Worm (Caenorhabditis elegans) whole organism, late embryonic: ENCODE measurements around the gene idpc-1.

ENCODE experiments used
- ceh-30 ChIP-seq: fragments of 150-350 bp; optimal IDR thresholded peaks from 2 replicates; lab custom pipeline; 2014; ENCODE audit warnings: missing biosample characterization, missing genetic modification characterization
- ceh-9 ChIP-seq: sonication (generic microtip); optimal IDR thresholded peaks from 2 replicates; lab custom pipeline; 2016; ENCODE audit warnings: mild to moderate bottlenecking, missing genetic modification characterization, inconsistent platforms, missing compliant biosample characterization
- elt-2 ChIP-seq: sonication (generic microtip); optimal IDR thresholded peaks from 2 replicates; lab custom pipeline; 2016; ENCODE audit warnings: missing genetic modification reagents, missing genetic modification characterization, missing compliant biosample characterization
- eyg-1 ChIP-seq: sonication (generic microtip); optimal IDR thresholded peaks from 2 replicates; lab custom pipeline; 2016; ENCODE audit warnings: missing genotype, missing genetic modification characterization, missing compliant biosample characterization
- hlh-13 ChIP-seq: fragments of 200-800 bp; sonication (Bioruptor generic); optimal IDR thresholded peaks from 2 replicates; lab custom pipeline; 2018; ENCODE audit warnings: mild to moderate bottlenecking, missing genetic modification characterization, missing compliant biosample characterization
- hlh-30 ChIP-seq: sonication (generic microtip); optimal IDR thresholded peaks from 2 replicates; lab custom pipeline; 2017; ENCODE audit warnings: antibody characterized with exemption, missing genetic modification characterization, missing compliant biosample characterization; ENCODE audit not compliant: insufficient read depth
- nfya-1 ChIP-seq: sonication (generic microtip); optimal IDR thresholded peaks from 2 replicates; lab custom pipeline; 2017; ENCODE audit warnings: missing genetic modification characterization, mild to moderate bottlenecking, missing compliant biosample characterization, antibody characterized with exemption, moderate library complexity
- pag-3 ChIP-seq: sonication (generic microtip); optimal IDR thresholded peaks from 2 replicates; lab custom pipeline; 2016; ENCODE audit warnings: missing compliant biosample characterization, missing genetic modification characterization, borderline replicate concordance
- pha-4 ChIP-seq: fragments of 150-350 bp; optimal IDR thresholded peaks from 2 replicates; lab custom pipeline; 2018; ENCODE audit warnings: missing biosample characterization, missing genetic modification reagents, missing genetic modification characterization
- pqm-1 ChIP-seq: sonication (generic microtip); optimal IDR thresholded peaks from 2 replicates; lab custom pipeline; 2016; ENCODE audit warnings: missing genetic modification characterization, missing compliant biosample characterization
- sdc-2 ChIP-seq: sonication (generic microtip); optimal IDR thresholded peaks from 2 replicates; lab custom pipeline; 2016; ENCODE audit warnings: missing genotype, missing genetic modification characterization, missing compliant biosample characterization
- tbx-7 ChIP-seq: sonication (generic microtip); optimal IDR thresholded peaks from 2 replicates; lab custom pipeline; 2016; ENCODE audit warnings: missing genotype, missing genetic modification characterization, missing compliant biosample characterization
- ttx-3 ChIP-seq: sonication (generic microtip); optimal IDR thresholded peaks from 2 replicates; lab custom pipeline; 2016; ENCODE audit warnings: missing genetic modification reagents, missing genetic modification characterization, missing compliant biosample characterization

- no peak for TF ChIP-seq sdc-2 (tag; lab: Kevin White, UChicago)
- TF ChIP-seq hlh-13 (GFP tag; lab: Kevin White, UChicago), result no peak
- TF ChIP-seq pag-3 (tag; lab: Kevin White, UChicago), result no peak
- no peak for TF ChIP-seq pqm-1 (tag; lab: Kevin White, UChicago)
- TF ChIP-seq ceh-9 (tag; lab: Kevin White, UChicago), result no peak
- no peak for TF ChIP-seq ttx-3 (tag; lab: Kevin White, UChicago)
- TF ChIP-seq elt-2 (tag; lab: Kevin White, UChicago), result no peak
- TF ChIP-seq tbx-7 (tag; lab: Kevin White, UChicago), result no peak
- no peak for TF ChIP-seq pha-4 (tag; lab: Kevin White, UChicago)
- no peak for TF ChIP-seq hlh-30 (tag; lab: Kevin White, UChicago)
- TF ChIP-seq nfya-1 (tag; lab: Kevin White, UChicago), result no peak
- TF ChIP-seq eyg-1 (tag; lab: Kevin White, UChicago), result no peak
- no peak for TF ChIP-seq ceh-30 (tag; lab: Kevin White, UChicago)
These were observed 33.8 kb upstream of the idpc-1 start, which contains the start of gene nlp-21 for ce11 chrIII:11393162-11393561.
